Worm (Caenorhabditis elegans) whole organism, late embryonic: ENCODE measurements around the gene ZK287.9.

Experiments
- C08G9.2 ChIP-seq: sonication (generic microtip); optimal IDR thresholded peaks from 2 replicates; lab custom pipeline; 2016; ENCODE audit warnings: mild to moderate bottlenecking, missing genetic modification characterization, moderate library complexity, missing compliant biosample characterization
- C38D4.7 ChIP-seq: fragments of 200-800 bp; sonication (Bioruptor generic); optimal IDR thresholded peaks from 2 replicates; lab custom pipeline; 2018; ENCODE audit warnings: mild to moderate bottlenecking, missing genetic modification characterization, moderate library complexity, missing compliant biosample characterization
- K02D7.2 ChIP-seq: sonication (generic microtip); optimal IDR thresholded peaks from 2 replicates; lab custom pipeline; 2017; ENCODE audit warnings: mild to moderate bottlenecking, missing genetic modification characterization, missing compliant biosample characterization
- K09A11.1 ChIP-seq: sonication (generic microtip); optimal IDR thresholded peaks from 2 replicates; lab custom pipeline; 2017; ENCODE audit warnings: antibody characterized with exemption, mild to moderate bottlenecking, missing genetic modification characterization, missing compliant biosample characterization; ENCODE audit not compliant: insufficient read depth
- T23F11.4 ChIP-seq: fragments of 200-800 bp; sonication (Bioruptor generic); optimal IDR thresholded peaks from 2 replicates; lab custom pipeline; 2018; ENCODE audit warnings: mild to moderate bottlenecking, missing genetic modification characterization, missing compliant biosample characterization
- ceh-22 ChIP-seq: sonication (generic microtip); optimal IDR thresholded peaks from 2 replicates; lab custom pipeline; 2017; ENCODE audit warnings: missing biosample characterization, missing genetic modification characterization
- ceh-24 ChIP-seq: sonication (generic microtip); optimal IDR thresholded peaks from 2 replicates; lab custom pipeline; 2016; ENCODE audit warnings: mild to moderate bottlenecking, missing genetic modification characterization, missing compliant biosample characterization
- ceh-45 ChIP-seq: fragments of 200-800 bp; sonication (Bioruptor generic); IDR thresholded peaks from 2 replicates; pipeline ENCODE4 v1.3.6; 2022; ENCODE audit warnings: missing genetic modification reagents, missing genetic modification characterization, missing compliant biosample characterization
- ceh-48 ChIP-seq: sonication (generic microtip); optimal IDR thresholded peaks from 2 replicates; lab custom pipeline; 2016; ENCODE audit warnings: missing genetic modification characterization, inconsistent platforms, missing compliant biosample characterization
- dve-1 ChIP-seq: sonication (generic microtip); optimal IDR thresholded peaks from 2 replicates; lab custom pipeline; 2017; ENCODE audit warnings: antibody characterized with exemption, mild to moderate bottlenecking, missing genetic modification characterization, missing compliant biosample characterization
- elt-2 ChIP-seq: sonication (generic microtip); optimal IDR thresholded peaks from 2 replicates; lab custom pipeline; 2016; ENCODE audit warnings: missing genetic modification reagents, missing genetic modification characterization, missing compliant biosample characterization
- ets-4 ChIP-seq: sonication (generic microtip); optimal IDR thresholded peaks from 2 replicates; lab custom pipeline; 2016; ENCODE audit warnings: missing genetic modification characterization, missing compliant biosample characterization
- eyg-1 ChIP-seq: sonication (generic microtip); optimal IDR thresholded peaks from 2 replicates; lab custom pipeline; 2016; ENCODE audit warnings: missing genotype, missing genetic modification characterization, missing compliant biosample characterization
- fkh-6 ChIP-seq: sonication (generic microtip); optimal IDR thresholded peaks from 2 replicates; lab custom pipeline; 2016; ENCODE audit warnings: missing genetic modification characterization, missing compliant biosample characterization
- hlh-15 ChIP-seq: sonication (generic microtip); optimal IDR thresholded peaks from 2 replicates; lab custom pipeline; 2016; ENCODE audit warnings: missing genetic modification characterization, missing compliant biosample characterization
- hlh-8 ChIP-seq: sonication (generic microtip); optimal IDR thresholded peaks from 2 replicates; lab custom pipeline; 2016; ENCODE audit warnings: missing genotype, missing genetic modification characterization, missing compliant biosample characterization
- lim-6 ChIP-seq: sonication (generic microtip); optimal IDR thresholded peaks from 2 replicates; lab custom pipeline; 2016; ENCODE audit warnings: missing genetic modification characterization, missing compliant biosample characterization
- lin-11 ChIP-seq: fragments of 200-800 bp; sonication (Bioruptor generic); optimal IDR thresholded peaks from 2 replicates; lab custom pipeline; 2018; ENCODE audit warnings: mild to moderate bottlenecking, missing genetic modification characterization, missing compliant biosample characterization
- madf-2 ChIP-seq: sonication (generic microtip); optimal IDR thresholded peaks from 2 replicates; lab custom pipeline; 2017; ENCODE audit warnings: missing genetic modification characterization, missing compliant biosample characterization
- nhr-11 ChIP-seq: fragments of 150-350 bp; optimal IDR thresholded peaks from 2 replicates; lab custom pipeline; 2014; ENCODE audit warnings: missing biosample characterization, missing genetic modification characterization
- nhr-232 ChIP-seq: sonication (generic microtip); optimal IDR thresholded peaks from 2 replicates; lab custom pipeline; 2016; ENCODE audit warnings: missing genetic modification characterization, missing compliant biosample characterization
- pag-3 ChIP-seq: sonication (generic microtip); optimal IDR thresholded peaks from 2 replicates; lab custom pipeline; 2016; ENCODE audit warnings: missing compliant biosample characterization, missing genetic modification characterization, borderline replicate concordance
- pat-9 ChIP-seq: fragments of 200-800 bp; sonication (Bioruptor generic); optimal IDR thresholded peaks from 2 replicates; lab custom pipeline; 2018; ENCODE audit warnings: mild to moderate bottlenecking, missing genetic modification characterization, moderate library complexity, missing compliant biosample characterization
- pqm-1 ChIP-seq: sonication (generic microtip); optimal IDR thresholded peaks from 2 replicates; lab custom pipeline; 2016; ENCODE audit warnings: missing genetic modification characterization, missing compliant biosample characterization
- ref-2 ChIP-seq: sonication (generic microtip); optimal IDR thresholded peaks from 2 replicates; lab custom pipeline; 2016; ENCODE audit warnings: missing genetic modification characterization, missing compliant biosample characterization
- rnt-1 ChIP-seq: sonication (generic microtip); optimal IDR thresholded peaks from 2 replicates; lab custom pipeline; 2016; ENCODE audit warnings: missing genetic modification characterization, missing compliant biosample characterization
- ttx-3 ChIP-seq: sonication (generic microtip); optimal IDR thresholded peaks from 2 replicates; lab custom pipeline; 2016; ENCODE audit warnings: missing genetic modification reagents, missing genetic modification characterization, missing compliant biosample characterization
- unc-55 ChIP-seq: sonication (generic microtip); optimal IDR thresholded peaks from 2 replicates; lab custom pipeline; 2017; ENCODE audit warnings: missing biosample characterization, missing genetic modification reagents, missing genetic modification characterization
- zip-5 ChIP-seq: sonication (generic microtip); optimal IDR thresholded peaks from 2 replicates; lab custom pipeline; 2016; ENCODE audit warnings: missing genetic modification characterization, missing compliant biosample characterization

Gene ZK287.9

ce11 chrV:9709747-9710146, 30.6 kb downstream of the ZK287.9 start, which contains the start of gene tag-120:
tag-120 (minus strand) TSS chrV:9709814.
- no peak for TF ChIP-seq ceh-45
- TF ChIP-seq ceh-48 (tag; lab: Kevin White, UChicago), result no peak
- no peak for TF ChIP-seq K09A11.1 (tag; lab: Kevin White, UChicago)
- no peak for TF ChIP-seq ceh-24
- no peak for TF ChIP-seq pqm-1 (tag; lab: Kevin White, UChicago)
- no peak for TF ChIP-seq nhr-232
- no peak for TF ChIP-seq nhr-11
- TF ChIP-seq, all 69 proteins: peak for 0

DNA sequence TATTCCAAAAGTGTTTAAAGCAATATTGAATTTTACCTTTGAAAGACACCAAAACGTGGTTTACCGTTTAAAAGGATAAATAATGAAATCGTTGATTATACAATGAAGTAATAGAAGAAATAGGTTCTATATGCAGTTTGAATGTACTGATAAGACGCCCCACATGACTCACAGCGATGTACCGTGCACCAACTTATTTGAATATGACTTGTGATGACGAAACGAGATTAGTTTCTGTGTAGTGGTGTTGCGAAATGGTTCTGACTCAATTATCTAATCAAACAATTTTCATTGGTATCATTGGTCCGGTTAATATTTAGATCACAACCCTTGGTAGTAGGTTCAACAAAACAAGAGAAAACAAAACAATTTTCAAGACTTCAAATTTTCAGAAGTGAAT, 32.0 kb downstream of the ZK287.9 start:
- peak; percentile 81 for TF ChIP-seq elt-2
- no peak for TF ChIP-seq zip-5 (tag; lab: Kevin White, UChicago)

- no peak for TF ChIP-seq C08G9.2 (tag; lab: Kevin White, UChicago)
- no peak for TF ChIP-seq pag-3 (tag; lab: Kevin White, UChicago)
Measured at ce11 chrV:9712418-9713173, 33.4 kb downstream of the ZK287.9 start.

ce11 chrV:9713532-9713931, 34.4 kb downstream of the ZK287.9 start, which contains the start of gene F40F9.10:
F40F9.10 (minus strand) TSS chrV:9713632.
- TF ChIP-seq lim-6 (tag; lab: Kevin White, UChicago) (no peak), T23F11.4 (GFP tag; lab: Kevin White, UChicago) (no peak)

ce11 chrV:9714909-9715308, 35.8 kb downstream of the ZK287.9 start, which contains the start of gene F40F9.3:
F40F9.3 (plus strand) TSS chrV:9715209.
- no peak for TF ChIP-seq unc-55 (GFP tag; lab: Kevin White, UChicago)
- no peak for TF ChIP-seq dve-1 (tag; lab: Kevin White, UChicago)
- TF ChIP-seq ref-2 (tag; lab: Kevin White, UChicago), result no peak
- no peak for TF ChIP-seq pat-9 (tag; lab: Kevin White, UChicago)
- TF ChIP-seq fkh-6, result no peak
- TF ChIP-seq nhr-11, result no peak
- no peak for TF ChIP-seq K02D7.2 (tag; lab: Kevin White, UChicago)
- TF ChIP-seq lim-6 (tag; lab: Kevin White, UChicago), result no peak
- no peak for TF ChIP-seq hlh-8
- TF ChIP-seq lin-11, result no peak

- TF ChIP-seq ttx-3 (no peak), fkh-6 (no peak), lin-11 (no peak), C08G9.2 (tag; lab: Kevin White, UChicago) (no peak), C38D4.7 (GFP tag; lab: Kevin White, UChicago) (no peak), zip-5 (tag; lab: Kevin White, UChicago) (no peak), ceh-22 (tag; lab: Kevin White, UChicago) (no peak), eyg-1 (tag; lab: Kevin White, UChicago) (no peak), pat-9 (tag; lab: Kevin White, UChicago) (no peak), hlh-15 (tag; lab: Kevin White, UChicago) (no peak), unc-55 (GFP tag; lab: Kevin White, UChicago) (no peak), pqm-1 (tag; lab: Kevin White, UChicago) (no peak), ets-4 (tag; lab: Kevin White, UChicago) (no peak), madf-2 (tag; lab: Kevin White, UChicago) (no peak), rnt-1 (tag; lab: Kevin White, UChicago) (no peak), ceh-45 (no peak)
Measured at ce11 chrV:9716397-9716796, 37.2 kb downstream of the ZK287.9 start, which contains the start of gene str-188. str-188 (plus strand) TSS chrV:9716697.
